Worm (Caenorhabditis elegans) whole organism, mixed stage, embryonic: ENCODE measurements around the gene rund-1.

ENCODE experiments used
- blmp-1 ChIP-seq: fragments of 150-350 bp; optimal IDR thresholded peaks from 2 replicates; lab custom pipeline; 2014; ENCODE audit warnings: missing biosample characterization, missing genetic modification characterization
- ces-1 ChIP-seq: fragments of 150-350 bp; optimal IDR thresholded peaks from 2 replicates; lab custom pipeline; 2014; ENCODE audit warnings: missing biosample characterization, missing genetic modification reagents, missing genetic modification characterization
- elt-1 ChIP-seq: sonication (generic microtip); optimal IDR thresholded peaks from 2 replicates; lab custom pipeline; 2017; ENCODE audit warnings: missing genetic modification characterization, mild to moderate bottlenecking, missing compliant biosample characterization, antibody characterized with exemption, moderate library complexity, borderline replicate concordance; ENCODE audit not compliant: insufficient read depth
- lin-13 ChIP-seq: fragments of 150-350 bp; optimal IDR thresholded peaks from 2 replicates; lab custom pipeline; 2014; ENCODE audit warnings: missing biosample characterization, missing genetic modification characterization
- nhr-12 ChIP-seq: fragments of 150-350 bp; optimal IDR thresholded peaks from 2 replicates; lab custom pipeline; 2014; ENCODE audit warnings: missing biosample characterization, missing genetic modification characterization
- pha-4 ChIP-seq: fragments of 150-350 bp; optimal IDR thresholded peaks from 2 replicates; lab custom pipeline; 2018; ENCODE audit warnings: missing biosample characterization, missing genetic modification reagents, missing genetic modification characterization
- unc-62 ChIP-seq: fragments of 150-350 bp; optimal IDR thresholded peaks from 2 replicates; lab custom pipeline; 2014; ENCODE audit warnings: missing biosample characterization, missing genetic modification reagents, missing genetic modification characterization
- zip-8 ChIP-seq: fragments of 150-350 bp; optimal IDR thresholded peaks from 2 replicates; lab custom pipeline; 2014; ENCODE audit warnings: missing biosample characterization, missing genetic modification characterization
- ztf-11 ChIP-seq: fragments of 150-350 bp; optimal IDR thresholded peaks from 2 replicates; lab custom pipeline; 2014; ENCODE audit warnings: missing biosample characterization, missing genetic modification characterization

- TF ChIP-seq blmp-1 (tag; lab: Kevin White, UChicago) (no peak), ztf-11 (tag; lab: Kevin White, UChicago) (no peak), elt-1 (no peak), nhr-12 (tag; lab: Kevin White, UChicago) (no peak), zip-8 (tag; lab: Kevin White, UChicago) (no peak), lin-13 (tag; lab: Kevin White, UChicago) (no peak), unc-62 (GFP tag; lab: Kevin White, UChicago) (no peak), pha-4 (tag; lab: Kevin White, UChicago) (no peak), ces-1 (GFP tag; lab: Kevin White, UChicago) (no peak)
These were observed 4.5 kb upstream of the rund-1 start, which contains the start of gene T19D7.5 for ce11 chrX:666125-666524.
